Fruit fly (Drosophila melanogaster) whole organism, embryonic: ENCODE results near the gene Fdx1.

Source experiments
- BEAF-32 ChIP-seq: fragments of 200-800 bp; sonication (Bioruptor generic); optimal IDR thresholded peaks from 3 replicates; lab custom pipeline; 2017; ENCODE audit warnings: missing biosample characterization, missing genetic modification characterization, mild to moderate bottlenecking, moderate library complexity, missing genetic modification reagents
- CG10321 ChIP-seq: fragments of 200-800 bp; sonication (Bioruptor generic); IDR thresholded peaks from 2 replicates; pipeline ENCODE4 v1.3.6; 2022; ENCODE audit warnings: missing biosample characterization, missing genetic modification characterization
- CG11247 ChIP-seq: fragments of 200-800 bp; sonication (Bioruptor generic); IDR thresholded peaks from 2 replicates; pipeline ENCODE4 v1.3.6; 2022; ENCODE audit warnings: missing biosample characterization, missing genetic modification characterization
- CG11504 ChIP-seq: fragments of 200-800 bp; sonication (Bioruptor generic); optimal IDR thresholded peaks from 3 replicates; lab custom pipeline; 2019; ENCODE audit warnings: missing biosample characterization, mild to moderate bottlenecking, missing genetic modification characterization, moderate library complexity
- CG12219 ChIP-seq: fragments of 200-800 bp; sonication (Bioruptor generic); optimal IDR thresholded peaks from 3 replicates; lab custom pipeline; 2018; ENCODE audit warnings: missing biosample characterization, mild to moderate bottlenecking, missing genetic modification characterization
- CG12299 ChIP-seq: fragments of 200-800 bp; sonication (Bioruptor generic); optimal IDR thresholded peaks from 2 replicates; lab custom pipeline; 2018; ENCODE audit warnings: missing biosample characterization, mild to moderate bottlenecking, missing genetic modification characterization
- CG14014 ChIP-seq: fragments of 200-800 bp; sonication (Bioruptor generic); IDR thresholded peaks from 2 replicates; pipeline ENCODE4 v1.3.6; 2022; ENCODE audit warnings: missing biosample characterization, missing genetic modification characterization
- CG15696 ChIP-seq: fragments of 200-800 bp; sonication (Bioruptor generic); optimal IDR thresholded peaks from 2 replicates; lab custom pipeline; 2019; ENCODE audit warnings: missing biosample characterization, mild to moderate bottlenecking, missing genetic modification characterization, moderate library complexity
- CG1647 ChIP-seq: fragments of 200-800 bp; sonication (Bioruptor generic); optimal IDR thresholded peaks from 3 replicates; lab custom pipeline; 2016; ENCODE audit warnings: missing biosample characterization, missing genetic modification characterization
- CG31388 ChIP-seq: fragments of 200-800 bp; sonication (Bioruptor generic); optimal IDR thresholded peaks from 2 replicates; lab custom pipeline; 2016; ENCODE audit warnings: missing biosample characterization, missing genetic modification characterization
- CG34376 ChIP-seq: fragments of 200-800 bp; sonication (Bioruptor generic); optimal IDR thresholded peaks from 2 replicates; lab custom pipeline; 2018; ENCODE audit warnings: missing biosample characterization, mild to moderate bottlenecking, missing genetic modification characterization
- CG4617 ChIP-seq: fragments of 200-800 bp; sonication (Bioruptor generic); optimal IDR thresholded peaks from 3 replicates; lab custom pipeline; 2016; ENCODE audit warnings: missing biosample characterization, missing genetic modification characterization, borderline replicate concordance
- CG9437 ChIP-seq: fragments of 200-800 bp; sonication (Bioruptor generic); optimal IDR thresholded peaks from 2 replicates; lab custom pipeline; 2018; ENCODE audit warnings: missing biosample characterization, mild to moderate bottlenecking, missing genetic modification characterization
- Chrac-16 ChIP-seq: fragments of 200-800 bp; sonication (Bioruptor generic); optimal IDR thresholded peaks from 3 replicates; lab custom pipeline; 2016; ENCODE audit warnings: missing biosample characterization, missing genetic modification characterization
- ERR ChIP-seq: fragments of 200-800 bp; sonication (Bioruptor generic); optimal IDR thresholded peaks from 2 replicates; lab custom pipeline; 2016; ENCODE audit warnings: missing biosample characterization, missing genetic modification characterization
- HmgD ChIP-seq: fragments of 200-800 bp; sonication (Bioruptor generic); optimal IDR thresholded peaks from 3 replicates; lab custom pipeline; 2016; ENCODE audit warnings: missing biosample characterization, missing genetic modification characterization
- Jarid2 ChIP-seq: fragments of 200-800 bp; sonication (Bioruptor generic); optimal IDR thresholded peaks from 3 replicates; lab custom pipeline; 2017; ENCODE audit warnings: mild to moderate bottlenecking, missing biosample characterization, missing genetic modification reagents, missing genetic modification characterization
- MBD-R2 ChIP-seq: fragments of 200-800 bp; sonication (Bioruptor generic); IDR thresholded peaks from 2 replicates; pipeline ENCODE4 v1.3.6; 2022; ENCODE audit warnings: missing biosample characterization, missing genetic modification characterization
- PHDP ChIP-seq: fragments of 200-800 bp; sonication (Bioruptor generic); optimal IDR thresholded peaks from 3 replicates; lab custom pipeline; 2018; ENCODE audit warnings: missing biosample characterization, mild to moderate bottlenecking, missing genetic modification characterization, moderate library complexity
- Rx ChIP-seq: fragments of 200-800 bp; sonication (Bioruptor generic); IDR thresholded peaks from 2 replicates; pipeline ENCODE4 v1.3.6; 2022; ENCODE audit warnings: missing biosample characterization, missing genetic modification characterization
- Sox100B ChIP-seq: fragments of 200-800 bp; sonication (Bioruptor generic); optimal IDR thresholded peaks from 3 replicates; lab custom pipeline; 2018; ENCODE audit warnings: missing biosample characterization, mild to moderate bottlenecking, missing genetic modification characterization
- Spps ChIP-seq: fragments of 200-800 bp; sonication (Bioruptor generic); optimal IDR thresholded peaks from 2 replicates; lab custom pipeline; 2018; ENCODE audit warnings: missing biosample characterization, mild to moderate bottlenecking, missing genetic modification characterization
- Usf ChIP-seq: fragments of 200-800 bp; sonication (Bioruptor generic); optimal IDR thresholded peaks from 2 replicates; lab custom pipeline; 2017; ENCODE audit warnings: missing genotype, missing biosample characterization, missing genetic modification characterization
- al ChIP-seq: fragments of 200-800 bp; sonication (Bioruptor generic); IDR thresholded peaks from 2 replicates; pipeline ENCODE4 v1.3.6; 2022; ENCODE audit warnings: missing biosample characterization, missing genetic modification characterization
- ara ChIP-seq: fragments of 200-800 bp; sonication (Bioruptor generic); IDR thresholded peaks from 2 replicates; pipeline ENCODE4 v1.3.6; 2022; ENCODE audit warnings: missing biosample characterization, missing genetic modification characterization
- cato ChIP-seq: fragments of 200-800 bp; sonication (Bioruptor generic); optimal IDR thresholded peaks from 2 replicates; lab custom pipeline; 2016; ENCODE audit warnings: missing biosample characterization, missing genetic modification characterization, borderline replicate concordance
- chinmo ChIP-seq: fragments of 200-800 bp; sonication (Bioruptor generic); IDR thresholded peaks from 4 replicates; pipeline ENCODE4 v1.3.6; 2022; ENCODE audit warnings: missing biosample characterization, missing genetic modification characterization; ENCODE audit not compliant: partially characterized antibody
- corto ChIP-seq: fragments of 200-800 bp; sonication (Bioruptor generic); optimal IDR thresholded peaks from 2 replicates; lab custom pipeline; 2016; ENCODE audit warnings: missing biosample characterization, mild to moderate bottlenecking, missing genetic modification characterization, moderate library complexity
- dmrt11E ChIP-seq: fragments of 200-800 bp; sonication (Bioruptor generic); optimal IDR thresholded peaks from 3 replicates; lab custom pipeline; 2018; ENCODE audit warnings: missing biosample characterization, mild to moderate bottlenecking, missing genetic modification characterization, moderate library complexity
- dpn ChIP-seq, 2 experiments: fragments of 200-800 bp; sonication (Bioruptor generic); optimal IDR thresholded peaks; 3 replicates each; lab custom pipeline; 2016; ENCODE audit warnings: missing biosample characterization in 2 of 2, missing genetic modification characterization in 2 of 2
- fd64A ChIP-seq: fragments of 200-800 bp; sonication (Bioruptor generic); optimal IDR thresholded peaks from 3 replicates; lab custom pipeline; 2018; ENCODE audit warnings: missing biosample characterization, mild to moderate bottlenecking, missing genetic modification characterization
- gt ChIP-seq: fragments of 200-800 bp; sonication (Bioruptor generic); IDR thresholded peaks from 2 replicates; pipeline ENCODE4 v1.3.6; 2022; ENCODE audit warnings: missing biosample characterization, missing genetic modification characterization
- hbn ChIP-seq: fragments of 200-800 bp; sonication (Bioruptor generic); IDR thresholded peaks from 2 replicates; pipeline ENCODE4 v1.3.6; 2022; ENCODE audit warnings: missing biosample characterization, missing genetic modification characterization; ENCODE audit not compliant: partially characterized antibody
- lov ChIP-seq, 2 experiments: fragments of 200-800 bp in 1 of 2; fragments of >200 bp in 1 of 2; sonication (Bioruptor generic) in 1 of 2; IDR thresholded peaks in 1 of 2; optimal IDR thresholded peaks in 1 of 2; 2 replicates in 1 of 2; 3 replicates in 1 of 2; pipeline versions ENCODE4 v1.3.6 to Lab custom; 2017 to 2022; ENCODE audit warnings: missing biosample characterization in 1 of 2, missing genetic modification characterization in 1 of 2
- nmo ChIP-seq: fragments of 200-800 bp; sonication (Bioruptor generic); optimal IDR thresholded peaks from 2 replicates; lab custom pipeline; 2018; ENCODE audit warnings: missing biosample characterization, mild to moderate bottlenecking, missing genetic modification characterization, moderate library complexity
- pb ChIP-seq: fragments of 200-800 bp; sonication (Bioruptor generic); optimal IDR thresholded peaks from 3 replicates; lab custom pipeline; 2016; ENCODE audit warnings: missing biosample characterization, missing genetic modification characterization
- pho ChIP-seq: fragments of 200-800 bp; sonication (Bioruptor generic); optimal IDR thresholded peaks from 2 replicates; lab custom pipeline; 2016; ENCODE audit warnings: missing biosample characterization, missing genetic modification characterization
- pita ChIP-seq: fragments of 200-800 bp; sonication (Bioruptor generic); optimal IDR thresholded peaks from 2 replicates; lab custom pipeline; 2017; ENCODE audit warnings: missing biosample characterization, mild to moderate bottlenecking, missing genetic modification characterization
- pum ChIP-seq: fragments of 200-800 bp; sonication (Bioruptor generic); optimal IDR thresholded peaks from 2 replicates; lab custom pipeline; 2016; ENCODE audit warnings: missing biosample characterization, missing genetic modification characterization
- repo ChIP-seq: fragments of 200-800 bp; sonication (Bioruptor generic); optimal IDR thresholded peaks from 2 replicates; lab custom pipeline; 2016; ENCODE audit warnings: missing biosample characterization, missing genetic modification characterization
- run ChIP-seq: fragments of 200-800 bp; sonication (Bioruptor generic); optimal IDR thresholded peaks from 3 replicates; lab custom pipeline; 2018; ENCODE audit warnings: missing biosample characterization, mild to moderate bottlenecking, missing genetic modification characterization
- sisA ChIP-seq: fragments of 200-800 bp; sonication (Bioruptor generic); IDR thresholded peaks from 2 replicates; pipeline ENCODE4 v1.3.6; 2022; ENCODE audit warnings: missing biosample characterization, missing genetic modification characterization
- sna ChIP-seq: fragments of 200-800 bp; sonication (Bioruptor generic); IDR thresholded peaks from 2 replicates; pipeline ENCODE4 v1.3.6; 2022; ENCODE audit warnings: missing biosample characterization, missing genetic modification characterization; ENCODE audit not compliant: partially characterized antibody
- stwl ChIP-seq: fragments of 200-800 bp; sonication (Bioruptor generic); optimal IDR thresholded peaks from 3 replicates; lab custom pipeline; 2018; ENCODE audit warnings: missing biosample characterization, mild to moderate bottlenecking, missing genetic modification characterization, moderate library complexity
- tll ChIP-seq, 2 experiments: fragments of 200-800 bp in 1 of 2; fragments of >200 bp in 1 of 2; sonication (Bioruptor generic) in 1 of 2; optimal IDR thresholded peaks; 2 replicates each; lab custom pipeline; 2017 to 2019; ENCODE audit warnings: missing biosample characterization in 2 of 2, missing genetic modification characterization in 2 of 2, mild to moderate bottlenecking in 1 of 2, moderate library complexity in 1 of 2
- wor ChIP-seq: fragments of 200-800 bp; sonication (Bioruptor generic); IDR thresholded peaks from 2 replicates; pipeline ENCODE4 v1.3.6; 2022; ENCODE audit warnings: missing biosample characterization, missing genetic modification characterization
- zfh2 ChIP-seq: fragments of 200-800 bp; sonication (Bioruptor generic); optimal IDR thresholded peaks from 2 replicates; lab custom pipeline; 2016; ENCODE audit warnings: missing biosample characterization, missing genetic modification characterization

The Fdx1 gene

dm6 chr3L:9377198-9378035 lies 6.4 kb upstream of the Fdx1 start, which contains the start of gene Hsp26 (continued):
- TF ChIP-seq corto (GFP tag; lab: Kevin White, UChicago), result peak; percentile 79
- TF ChIP-seq run (tag; lab: Kevin White, UChicago), result peak; percentile 77
- TF ChIP-seq HmgD, result no peak
- TF ChIP-seq CG9437 (GFP tag; lab: Kevin White, UChicago), result peak; percentile 74
- TF ChIP-seq lov (optimal IDR thresholded peaks at IDR 0.05; lab: Kevin White, UChicago), result no peak
- peak; percentile 62; the same call in 1 of the 3 replicates for TF ChIP-seq lov (GFP tag; IDR thresholded peaks at IDR 0.05; lab: Robert Waterston, UW)
- peak; percentile 24; the same call in 1 of the 2 replicates for TF ChIP-seq CG10321
- peak; percentile 82 for TF ChIP-seq zfh2
- peak; percentile 75 for TF ChIP-seq cato (GFP tag; lab: Kevin White, UChicago)
- peak; percentile 35; the same call in 1 of the 2 replicates for TF ChIP-seq al (GFP tag; lab: Robert Waterston, UW)
- TF ChIP-seq sisA (GFP tag; lab: Robert Waterston, UW), result peak; percentile 74
- TF ChIP-seq CG31388 (GFP tag; lab: Kevin White, UChicago), result peak; percentile 21
- TF ChIP-seq pita (GFP tag; lab: Kevin White, UChicago), result no peak
- peak; percentile 63 for TF ChIP-seq CG12299 (tag; lab: Kevin White, UChicago)
- peak; percentile 79 for TF ChIP-seq CG12219 (GFP tag; lab: Kevin White, UChicago)
- TF ChIP-seq MBD-R2 (GFP tag; lab: Robert Waterston, UW), result peak; percentile 42; the same call in 1 of the 2 replicates
- no peak for TF ChIP-seq tll (GFP tag; optimal IDR thresholded peaks at IDR 0.05; lab: Kevin White, UChicago)
- peak; percentile 90 for TF ChIP-seq PHDP (tag; lab: Kevin White, UChicago)
- no peak for TF ChIP-seq BEAF-32 (GFP tag; lab: Kevin White, UChicago)
- peak; percentile 75 for TF ChIP-seq Chrac-16
- TF ChIP-seq CG15696, result peak; percentile 12
- TF ChIP-seq sna (GFP tag; lab: Robert Waterston, UW), result no peak
- peak; percentile 83 for TF ChIP-seq CG34376 (GFP tag; lab: Kevin White, UChicago)
- TF ChIP-seq fd64A (GFP tag; lab: Kevin White, UChicago), result no peak
- TF ChIP-seq chinmo, result peak; percentile 86; the same call in 2 of the 4 replicates
- TF ChIP-seq nmo (GFP tag; lab: Kevin White, UChicago), result peak; percentile 85
- TF ChIP-seq wor (GFP tag; lab: Robert Waterston, UW), result peak; percentile 52; the same call in 1 of the 2 replicates
- TF ChIP-seq ara, result peak; percentile 77
- TF ChIP-seq dpn (GFP tag; optimal IDR thresholded peaks at IDR 0.05; lab: Kevin White, UChicago), result peak; percentile 87 to 90
- peak; percentile 44 for TF ChIP-seq CG4617 (GFP tag; lab: Kevin White, UChicago)
- TF ChIP-seq dmrt11E (tag; lab: Kevin White, UChicago), result peak; percentile 30
- peak; percentile 27; the same call in 1 of the 2 replicates for TF ChIP-seq Rx (GFP tag; lab: Robert Waterston, UW)
- peak; percentile 67 for TF ChIP-seq Sox100B (GFP tag; lab: Kevin White, UChicago)
- peak; percentile 62 for TF ChIP-seq CG11247 (GFP tag; lab: Robert Waterston, UW)
- TF ChIP-seq repo (GFP tag; lab: Kevin White, UChicago), result peak; percentile 69
- TF ChIP-seq CG14014 (GFP tag; lab: Robert Waterston, UW), result peak; percentile 85
- TF ChIP-seq pho (GFP tag; lab: Kevin White, UChicago), result peak; percentile 83
- peak; percentile 59 for TF ChIP-seq Spps (tag; lab: Kevin White, UChicago)
- TF ChIP-seq ERR (GFP tag; lab: Kevin White, UChicago), result peak; percentile 42
- TF ChIP-seq hbn (GFP tag; lab: Robert Waterston, UW), result no peak
- peak; percentile 84 for TF ChIP-seq CG11504 (tag; lab: Kevin White, UChicago)
- TF ChIP-seq pb, result peak; percentile 54
- no peak for TF ChIP-seq stwl (tag; lab: Kevin White, UChicago)
- peak; percentile 75 for TF ChIP-seq Jarid2 (GFP tag; lab: Kevin White, UChicago)
- TF ChIP-seq Usf (GFP tag; lab: Kevin White, UChicago), result no peak
- TF ChIP-seq gt (GFP tag; lab: Robert Waterston, UW), result no peak
- peak; percentile 58 for TF ChIP-seq CG1647
- TF ChIP-seq pum (GFP tag; lab: Kevin White, UChicago), result peak; percentile 81
